Fruit fly (Drosophila melanogaster) whole organism: ENCODE results near the gene Actn3.

Experiments used
- Dll ChIP-seq: fragments of >200 bp; optimal IDR thresholded peaks from 2 replicates; lab custom pipeline; 2017
- pan ChIP-seq: fragments of >200 bp; optimal IDR thresholded peaks from 2 replicates; lab custom pipeline; 2017
- psq ChIP-seq: fragments of >200 bp; optimal IDR thresholded peaks from 2 replicates; lab custom pipeline; 2017
- usp ChIP-seq: fragments of >200 bp; optimal IDR thresholded peaks from 2 replicates; lab custom pipeline; 2017; ENCODE audit warnings: missing biosample characterization, missing genetic modification characterization, mixed read lengths

- TF ChIP-seq psq (lab: Kevin White, UChicago): no peak
- no peak for TF ChIP-seq pan (lab: Kevin White, UChicago)
- no peak for TF ChIP-seq usp
- no peak for TF ChIP-seq Dll (lab: Kevin White, UChicago)
These were observed 25.9 kb upstream of the Actn3 start for dm6 chr3R:17003468-17003867.
